Worm (Caenorhabditis elegans): ENCODE data around the gene C47E8.11.
A peak's percentile ranks its signal among the peaks of the same experiment; 100 is the strongest.

C47E8.11 gene

DNA sequence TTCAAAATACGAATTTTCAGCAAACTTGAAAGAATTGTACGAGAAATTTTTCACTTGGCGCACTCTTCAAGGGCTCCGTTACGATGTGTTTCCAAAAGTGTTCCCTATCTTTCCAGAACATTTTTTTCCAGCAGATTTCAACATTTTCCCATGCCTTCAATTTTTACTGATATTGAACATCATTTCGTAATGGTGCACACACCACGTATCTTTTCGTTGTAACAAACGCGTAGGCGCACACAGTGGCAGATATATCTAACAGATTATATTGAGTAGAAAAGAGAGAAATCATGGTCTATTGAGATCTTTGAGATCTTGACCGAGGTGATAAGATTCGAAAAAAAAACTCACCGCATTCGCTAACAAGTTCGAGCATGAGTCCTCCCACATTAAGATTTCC lies 7.3 kb downstream of the C47E8.11 start:
- TF ChIP-seq dao-5 (tag; optimal IDR thresholded peaks at IDR 0.05) (no peak), W03F9.2 (tag; optimal IDR thresholded peaks at IDR 0.05) (no peak), him-1 (tag; optimal IDR thresholded peaks at IDR 0.05) (no peak)

DNA sequence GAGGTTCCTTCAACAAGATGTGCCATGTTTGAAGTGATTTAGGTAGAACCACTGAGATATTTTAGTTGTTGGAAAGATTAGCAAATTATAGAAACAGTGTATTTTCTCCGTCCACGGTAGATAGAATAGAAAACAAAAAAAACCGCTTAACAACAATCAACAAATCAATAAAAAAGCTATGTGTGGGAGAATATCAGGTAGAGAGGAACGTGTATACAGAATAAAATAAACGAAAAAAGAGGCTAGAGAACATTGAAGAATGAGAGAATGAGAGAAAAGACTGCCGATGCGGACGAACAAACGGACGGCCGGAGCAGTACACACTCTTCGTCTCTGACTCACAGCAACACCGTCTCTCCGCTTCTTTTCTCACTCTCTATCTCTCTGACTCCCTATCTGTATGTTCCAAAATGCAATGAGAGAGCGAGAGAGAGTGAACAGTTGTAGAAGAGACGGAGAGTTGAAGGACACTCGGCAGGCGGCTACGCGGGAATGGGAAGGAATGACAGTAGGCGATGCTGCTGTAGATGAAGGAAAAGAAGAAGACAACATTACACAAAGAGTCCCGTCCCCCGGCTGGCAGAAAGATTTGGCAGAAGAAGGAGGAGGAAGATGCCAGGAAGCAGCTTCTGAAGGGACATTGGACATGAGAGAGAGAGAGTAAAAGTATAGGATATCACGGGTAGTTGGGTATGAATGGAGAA lies 8.3 kb downstream of the C47E8.11 start, which contains the start of gene unc-112:
Gene unc-112 (minus strand): TSS at position 51 of the 704 bp plus-strand sequence.
- TF ChIP-seq W03F9.2 (tag; optimal IDR thresholded peaks at IDR 0.05) (peak; percentile 77), him-1 (tag; optimal IDR thresholded peaks at IDR 0.05) (peak; percentile 50), dao-5 (tag; optimal IDR thresholded peaks at IDR 0.05) (no peak)

DNA sequence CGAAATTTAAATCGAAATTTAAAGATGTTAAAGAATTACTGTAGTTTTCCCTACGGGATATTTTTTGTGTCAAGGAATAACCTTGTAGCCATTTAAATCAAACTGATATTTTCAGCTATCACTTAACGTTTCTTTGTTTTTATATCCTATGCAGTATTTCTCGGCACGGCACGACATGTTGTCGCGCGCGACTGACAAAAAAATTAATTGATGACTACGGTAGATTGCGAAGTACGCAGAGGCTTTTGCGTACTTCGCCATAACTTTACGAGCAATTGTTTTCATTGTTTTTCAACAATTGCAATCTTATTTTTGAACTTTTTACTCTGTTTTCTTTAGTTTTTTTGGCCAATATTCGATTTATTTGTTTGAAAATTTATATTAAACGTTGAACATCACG lies 9.6 kb downstream of the C47E8.11 start:
- TF ChIP-seq him-1 (tag; optimal IDR thresholded peaks at IDR 0.05) (no peak), dao-5 (tag; optimal IDR thresholded peaks at IDR 0.05) (no peak), W03F9.2 (tag; optimal IDR thresholded peaks at IDR 0.05) (no peak)

DNA sequence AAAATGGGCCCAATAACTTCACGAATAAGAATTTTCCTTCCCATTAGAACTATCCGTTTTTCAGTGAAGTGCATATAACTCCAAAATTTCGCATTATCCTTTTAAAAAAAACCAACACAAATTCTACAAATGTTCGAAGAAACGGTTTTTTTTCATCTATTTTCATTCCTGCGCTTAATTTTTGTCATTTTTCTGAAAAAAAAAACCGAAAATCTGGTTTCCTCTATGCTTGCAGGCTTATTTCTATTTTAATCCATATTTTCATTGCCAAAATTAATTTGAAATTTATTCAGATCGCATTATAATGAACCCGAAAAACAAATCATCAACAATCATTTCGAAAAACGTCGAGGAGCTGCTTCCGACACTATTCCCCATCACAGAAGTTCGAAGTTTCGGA lies 10.2 kb downstream of the C47E8.11 start, which contains the start of gene set-5:
Gene set-5 (plus strand): TSS at position 301 of the 400 bp plus-strand sequence.
- TF ChIP-seq dao-5 (tag; optimal IDR thresholded peaks at IDR 0.05) (no peak), him-1 (tag; optimal IDR thresholded peaks at IDR 0.05) (no peak), W03F9.2 (tag; optimal IDR thresholded peaks at IDR 0.05) (no peak)

ce11 chrV:14707958-14708357 lies 19.5 kb downstream of the C47E8.11 start, which contains the start of gene R08A2.9:
Gene R08A2.9 (plus strand): TSS chrV:14708258.
- TF ChIP-seq W03F9.2 (tag; optimal IDR thresholded peaks at IDR 0.05) = no peak
- TF ChIP-seq him-1 (tag; optimal IDR thresholded peaks at IDR 0.05) = no peak
- no peak for TF ChIP-seq dao-5 (tag; optimal IDR thresholded peaks at IDR 0.05)

DNA sequence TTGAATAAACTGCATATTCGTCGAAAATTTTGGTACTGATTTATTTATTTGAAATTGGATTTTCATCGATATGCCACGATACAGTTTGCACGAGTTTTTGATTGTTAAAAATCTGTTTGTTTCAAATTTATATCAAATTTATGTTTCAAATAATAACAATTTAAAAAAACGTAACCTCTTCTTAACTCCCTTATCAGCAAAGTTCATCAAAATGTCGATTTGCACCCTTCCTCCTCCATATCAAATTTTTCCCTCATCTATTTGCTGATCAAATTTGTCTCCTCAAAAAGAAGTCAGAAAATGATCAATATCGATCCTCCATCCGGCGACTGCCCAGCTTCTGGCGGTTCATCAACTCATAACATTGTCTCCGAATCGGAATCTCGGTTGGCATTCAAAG lies 22.7 kb downstream of the C47E8.11 start, which contains the start of gene ssp-33:
Gene ssp-33 (plus strand): TSS at position 301 of the 400 bp plus-strand sequence.
- TF ChIP-seq him-1 (tag; optimal IDR thresholded peaks at IDR 0.05) (no peak), dao-5 (tag; optimal IDR thresholded peaks at IDR 0.05) (no peak), W03F9.2 (tag; optimal IDR thresholded peaks at IDR 0.05) (no peak)

DNA sequence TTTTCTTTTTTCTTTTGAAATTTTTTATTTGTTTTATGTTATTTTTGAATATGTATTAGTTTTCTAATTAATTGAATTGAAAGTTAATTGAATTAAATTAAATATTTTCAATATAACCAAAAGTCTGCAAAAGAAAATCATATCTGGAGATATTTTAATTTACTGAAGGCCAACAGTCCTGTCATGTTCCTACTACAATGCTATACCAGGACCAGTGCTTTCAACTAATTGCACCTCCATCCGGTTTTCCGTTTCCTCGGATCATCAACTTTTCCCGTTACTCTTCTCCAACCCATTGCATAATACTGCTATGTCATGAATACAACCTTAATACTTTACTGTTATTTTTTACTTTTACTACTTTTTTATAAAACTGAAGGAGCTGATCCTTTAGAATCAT lies 23.9 kb downstream of the C47E8.11 start, which contains the start of gene R08A2.5:
Gene R08A2.5 (plus strand): TSS at position 301 of the 400 bp plus-strand sequence.
- TF ChIP-seq dao-5 (tag; optimal IDR thresholded peaks at IDR 0.05) (no peak), W03F9.2 (tag; optimal IDR thresholded peaks at IDR 0.05) (no peak), him-1 (tag; optimal IDR thresholded peaks at IDR 0.05) (no peak)

DNA sequence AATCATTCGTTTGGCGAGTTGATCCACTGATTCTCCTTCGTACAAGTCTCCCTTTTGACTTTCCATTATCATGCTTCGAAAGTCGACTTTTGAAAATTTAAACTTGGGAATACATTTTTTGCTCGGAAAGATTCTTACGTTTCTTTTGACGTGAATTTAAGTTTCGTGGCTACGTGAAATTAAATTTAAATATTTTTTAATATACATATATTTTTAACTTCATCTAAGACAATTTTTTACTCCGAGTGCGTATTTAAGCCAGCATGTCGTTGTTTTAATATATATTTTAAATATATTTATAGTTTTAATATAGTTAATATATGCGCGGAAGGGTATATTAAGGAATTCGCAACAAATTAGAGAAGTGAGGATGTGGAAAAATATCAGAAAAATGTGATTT lies 27.2 kb downstream of the C47E8.11 start, which contains the start of gene R08A2.2:
Gene R08A2.2 (minus strand): TSS at position 101 of the 400 bp plus-strand sequence.
- TF ChIP-seq dao-5 (tag; optimal IDR thresholded peaks at IDR 0.05) = no peak
- TF ChIP-seq W03F9.2 (tag; optimal IDR thresholded peaks at IDR 0.05) = no peak
- no peak for TF ChIP-seq him-1 (tag; optimal IDR thresholded peaks at IDR 0.05)

DNA sequence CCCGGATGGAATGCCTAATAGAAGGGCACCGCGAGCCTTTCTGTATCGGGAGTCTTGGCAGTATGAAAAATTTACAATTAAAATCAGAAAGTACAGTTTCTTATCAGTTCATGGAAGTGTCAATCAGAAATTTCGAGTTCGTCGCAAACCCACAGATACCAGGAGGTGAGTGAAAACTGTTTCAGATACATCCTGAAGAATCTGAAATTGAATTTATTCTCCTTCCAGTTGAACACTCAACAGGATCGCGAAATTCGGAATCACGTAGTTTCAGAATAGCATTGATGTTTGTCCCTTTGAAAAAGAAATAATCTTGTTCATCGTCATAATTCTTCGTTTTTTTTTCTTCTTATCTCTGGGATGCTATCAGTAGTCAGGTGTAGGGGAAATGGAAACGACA lies 27.7 kb downstream of the C47E8.11 start, which contains the start of gene fbxa-147:
Gene fbxa-147 (plus strand): TSS at position 386 of the 400 bp plus-strand sequence.
- no peak for TF ChIP-seq W03F9.2 (tag; optimal IDR thresholded peaks at IDR 0.05)
- TF ChIP-seq him-1 (tag; optimal IDR thresholded peaks at IDR 0.05) = no peak
- no peak for TF ChIP-seq dao-5 (tag; optimal IDR thresholded peaks at IDR 0.05)

DNA sequence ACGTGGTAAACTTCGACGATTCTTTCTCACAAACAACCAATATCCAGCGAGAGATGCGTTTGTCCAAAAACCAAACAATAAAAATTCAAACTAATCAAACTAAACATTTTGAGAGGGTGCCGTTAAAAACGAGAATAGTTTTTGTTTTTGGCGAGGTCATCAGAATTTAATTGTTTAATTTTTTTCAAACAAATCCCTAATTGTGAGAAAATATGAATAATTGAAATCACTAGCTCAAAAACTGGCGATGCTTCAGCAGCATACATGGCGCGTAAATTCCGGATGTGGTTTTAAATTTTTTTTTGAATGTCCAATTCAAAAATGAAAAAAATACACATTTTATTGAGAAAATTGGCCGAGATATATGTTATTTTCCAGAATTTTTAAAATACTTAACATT lies 31.1 kb downstream of the C47E8.11 start, which contains the start of gene R08A2.1:
Gene R08A2.1 (minus strand): TSS at position 101 of the 400 bp plus-strand sequence.
- TF ChIP-seq dao-5 (tag; optimal IDR thresholded peaks at IDR 0.05) = no peak
- no peak for TF ChIP-seq W03F9.2 (tag; optimal IDR thresholded peaks at IDR 0.05)
- no peak for TF ChIP-seq him-1 (tag; optimal IDR thresholded peaks at IDR 0.05)

- TF ChIP-seq dao-5 (tag; optimal IDR thresholded peaks at IDR 0.05) = no peak
- TF ChIP-seq him-1 (tag; optimal IDR thresholded peaks at IDR 0.05) = no peak
- TF ChIP-seq W03F9.2 (tag; optimal IDR thresholded peaks at IDR 0.05) = no peak
Observed at ce11 chrV:14723020-14723419, 34.6 kb downstream of the C47E8.11 start, which contains the start of gene R08A2.7. Gene R08A2.7 (plus strand): TSS chrV:14723320.

ce11 chrV:14725409-14725808 lies 37.0 kb downstream of the C47E8.11 start:
- no peak for TF ChIP-seq dao-5 (tag; optimal IDR thresholded peaks at IDR 0.05)
- TF ChIP-seq W03F9.2 (tag; optimal IDR thresholded peaks at IDR 0.05) = no peak

ce11 chrV:14726596-14726995 lies 38.2 kb downstream of the C47E8.11 start, which contains the start of gene Y50E8A.1:
Gene Y50E8A.1 (plus strand): TSS chrV:14726896.
- no peak for TF ChIP-seq him-1 (tag; optimal IDR thresholded peaks at IDR 0.05)
- no peak for TF ChIP-seq W03F9.2 (tag; optimal IDR thresholded peaks at IDR 0.05)
- TF ChIP-seq dao-5 (tag; optimal IDR thresholded peaks at IDR 0.05) = no peak

DNA sequence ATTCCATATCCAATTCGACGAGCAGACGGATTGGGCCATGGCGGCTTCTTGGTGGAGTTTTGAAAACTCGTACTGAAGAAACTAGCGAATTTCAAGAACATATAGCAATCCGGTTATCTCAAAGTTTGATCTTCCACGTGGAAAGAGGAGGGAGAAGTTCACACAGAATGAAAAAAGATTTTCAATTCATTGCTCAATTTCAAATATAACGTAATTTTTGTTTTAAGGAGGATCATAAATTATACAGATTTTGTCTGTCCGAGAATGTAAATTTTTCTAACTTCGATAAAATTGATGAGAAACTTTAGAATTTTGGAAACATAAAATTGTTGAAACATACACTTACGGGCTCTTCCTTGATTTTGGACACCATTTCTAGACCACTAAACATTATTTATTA lies 40.3 kb downstream of the C47E8.11 start, which contains the start of gene Y50E8A.2:
Gene Y50E8A.2 (minus strand): TSS at position 101 of the 400 bp plus-strand sequence.
- TF ChIP-seq W03F9.2 (tag; optimal IDR thresholded peaks at IDR 0.05) (no peak), dao-5 (tag; optimal IDR thresholded peaks at IDR 0.05) (no peak), him-1 (tag; optimal IDR thresholded peaks at IDR 0.05) (no peak)

Measured in whole organism, L4/young adult.